Fruit fly (Drosophila melanogaster) whole organism, embryonic: Measurements from ENCODE around the gene dind.

Experiments
- CG10462 ChIP-seq: fragments of 200-800 bp; sonication (Bioruptor generic); optimal IDR thresholded peaks from 2 replicates; lab custom pipeline; 2016; ENCODE audit warnings: missing biosample characterization, missing genetic modification characterization
- CG11085 ChIP-seq: fragments of 200-800 bp; sonication (Bioruptor generic); IDR thresholded peaks from 2 replicates; pipeline ENCODE4 v1.3.6; 2022; ENCODE audit warnings: missing biosample characterization, missing genetic modification characterization
- CG11560 ChIP-seq: fragments of 200-800 bp; sonication (Bioruptor generic); IDR thresholded peaks from 3 replicates; pipeline ENCODE4 v1.3.6; 2022; ENCODE audit warnings: missing biosample characterization, missing genetic modification characterization
- CG11696 ChIP-seq: fragments of 200-800 bp; sonication (Bioruptor generic); IDR thresholded peaks from 2 replicates; pipeline ENCODE4 v1.3.6; 2022; ENCODE audit warnings: missing biosample characterization, missing genetic modification characterization
- CG18262 ChIP-seq: fragments of 200-800 bp; optimal IDR thresholded peaks from 3 replicates; lab custom pipeline; 2019; ENCODE audit warnings: missing biosample characterization, mild to moderate bottlenecking, missing genetic modification characterization, moderate library complexity
- CG31224 ChIP-seq: fragments of 200-800 bp; sonication (Bioruptor generic); IDR thresholded peaks from 2 replicates; pipeline ENCODE4 v1.3.6; 2022; ENCODE audit warnings: missing biosample characterization, missing genetic modification characterization
- CG4328 ChIP-seq: fragments of 200-800 bp; sonication (Bioruptor generic); optimal IDR thresholded peaks from 3 replicates; lab custom pipeline; 2017; ENCODE audit warnings: missing biosample characterization, missing genetic modification reagents, missing genetic modification characterization
- CG4360 ChIP-seq: fragments of 200-800 bp; sonication (Bioruptor generic); IDR thresholded peaks from 2 replicates; pipeline ENCODE4 v1.3.6; 2022; ENCODE audit warnings: missing biosample characterization, missing genetic modification characterization
- CG4617 ChIP-seq: fragments of 200-800 bp; sonication (Bioruptor generic); optimal IDR thresholded peaks from 3 replicates; lab custom pipeline; 2016; ENCODE audit warnings: missing biosample characterization, missing genetic modification characterization, borderline replicate concordance
- CG8089 ChIP-seq: fragments of 200-800 bp; sonication (Bioruptor generic); optimal IDR thresholded peaks from 3 replicates; lab custom pipeline; 2016; ENCODE audit warnings: missing biosample characterization, missing genetic modification characterization
- CrebB ChIP-seq: fragments of 200-800 bp; sonication (Bioruptor generic); optimal IDR thresholded peaks from 3 replicates; lab custom pipeline; 2018; ENCODE audit warnings: missing biosample characterization, mild to moderate bottlenecking, missing genetic modification characterization
- D ChIP-seq, 2 experiments: fragments of 200-800 bp in 1 of 2; fragments of >200 bp in 1 of 2; sonication (Bioruptor generic) in 1 of 2; optimal IDR thresholded peaks; 2 replicates in 1 of 2; 3 replicates in 1 of 2; lab custom pipeline; 2017; ENCODE audit warnings: mild to moderate bottlenecking in 1 of 2, missing biosample characterization in 1 of 2, missing genetic modification characterization in 1 of 2, missing genetic modification reagents in 1 of 2
- Dref ChIP-seq: fragments of 200-800 bp; sonication (Bioruptor generic); IDR thresholded peaks from 2 replicates; pipeline ENCODE4 v1.3.6; 2022; ENCODE audit warnings: missing biosample characterization, missing genetic modification characterization
- Ets65A ChIP-seq: fragments of 200-800 bp; sonication (Bioruptor generic); peaks from one replicate; lab custom pipeline; 2016; ENCODE audit warnings: missing biosample characterization, missing genetic modification characterization
- Fer1 ChIP-seq: fragments of 200-800 bp; sonication (Bioruptor generic); optimal IDR thresholded peaks from 2 replicates; lab custom pipeline; 2017; ENCODE audit warnings: missing biosample characterization, mild to moderate bottlenecking, missing genetic modification characterization
- Gug ChIP-seq: fragments of 200-800 bp; sonication (Bioruptor generic); IDR thresholded peaks from 4 replicates; pipeline ENCODE4 v1.3.6; 2022; ENCODE audit warnings: missing biosample characterization, missing genetic modification characterization
- HLH54F ChIP-seq: fragments of 200-800 bp; sonication (Bioruptor generic); optimal IDR thresholded peaks from 3 replicates; lab custom pipeline; 2016; ENCODE audit warnings: missing biosample characterization, missing genetic modification characterization
- Hmr ChIP-seq: fragments of 200-800 bp; sonication (Bioruptor generic); optimal IDR thresholded peaks from 3 replicates; lab custom pipeline; 2017; ENCODE audit warnings: mild to moderate bottlenecking, missing biosample characterization, missing genetic modification reagents, missing genetic modification characterization
- Lhr ChIP-seq: fragments of 200-800 bp; sonication (Bioruptor generic); optimal IDR thresholded peaks from 3 replicates; lab custom pipeline; 2017; ENCODE audit warnings: mild to moderate bottlenecking, missing biosample characterization, missing genetic modification reagents, missing genetic modification characterization
- Max ChIP-seq: fragments of 200-800 bp; sonication (Bioruptor generic); optimal IDR thresholded peaks from 2 replicates; lab custom pipeline; 2016; ENCODE audit warnings: missing biosample characterization, mild to moderate bottlenecking, missing genetic modification characterization
- Med ChIP-seq: fragments of 200-800 bp; sonication (Bioruptor generic); peaks from one replicate; lab custom pipeline; 2016; ENCODE audit warnings: missing biosample characterization, missing genetic modification characterization, mild to moderate bottlenecking, inconsistent platforms, moderate library complexity
- Nf-YC ChIP-seq: fragments of 200-800 bp; optimal IDR thresholded peaks from 3 replicates; lab custom pipeline; 2019; ENCODE audit warnings: missing biosample characterization, mild to moderate bottlenecking, missing genetic modification characterization, moderate library complexity
- Trl ChIP-seq, 3 experiments: fragments of >200 bp in 2 of 3; fragments of 200-800 bp in 1 of 3; sonication (Bioruptor generic) in 1 of 3; optimal IDR thresholded peaks; 2 replicates in 1 of 3; 3 replicates in 2 of 3; lab custom pipeline; 2016 to 2017; ENCODE audit warnings: missing biosample characterization in 1 of 3, missing genetic modification characterization in 1 of 3
- al ChIP-seq: fragments of 200-800 bp; sonication (Bioruptor generic); IDR thresholded peaks from 2 replicates; pipeline ENCODE4 v1.3.6; 2022; ENCODE audit warnings: missing biosample characterization, missing genetic modification characterization
- bab2 ChIP-seq: fragments of 200-800 bp; sonication (Bioruptor generic); optimal IDR thresholded peaks from 2 replicates; lab custom pipeline; 2016; ENCODE audit warnings: missing biosample characterization, missing genetic modification characterization
- chm ChIP-seq: fragments of 200-800 bp; sonication (Bioruptor generic); IDR thresholded peaks from 2 replicates; pipeline ENCODE4 v1.3.6; 2022; ENCODE audit warnings: missing biosample characterization, missing genetic modification characterization
- ci ChIP-seq: fragments of 200-800 bp; sonication (Bioruptor generic); IDR thresholded peaks from 3 replicates; pipeline ENCODE4 v1.3.6; 2022; ENCODE audit warnings: missing biosample characterization, missing genetic modification characterization
- danr ChIP-seq: fragments of 200-800 bp; sonication (Bioruptor generic); IDR thresholded peaks from 2 replicates; pipeline ENCODE4 v1.3.6; 2022; ENCODE audit warnings: missing biosample characterization, missing genetic modification characterization
- dpn ChIP-seq, 2 experiments: fragments of 200-800 bp; sonication (Bioruptor generic); optimal IDR thresholded peaks; 3 replicates each; lab custom pipeline; 2016; ENCODE audit warnings: missing biosample characterization in 2 of 2, missing genetic modification characterization in 2 of 2
- ems ChIP-seq: fragments of 200-800 bp; sonication (Bioruptor generic); optimal IDR thresholded peaks from 3 replicates; lab custom pipeline; 2016; ENCODE audit warnings: missing biosample characterization, missing genetic modification characterization
- ftz-f1 ChIP-seq: fragments of 200-800 bp; sonication (Bioruptor generic); optimal IDR thresholded peaks from 2 replicates; lab custom pipeline; 2016; ENCODE audit warnings: missing biosample characterization, missing genetic modification characterization
- grau ChIP-seq: fragments of 200-800 bp; optimal IDR thresholded peaks from 3 replicates; lab custom pipeline; 2019; ENCODE audit warnings: missing biosample characterization, mild to moderate bottlenecking, missing genetic modification characterization, moderate library complexity
- hkb ChIP-seq, 2 experiments: fragments of 200-800 bp in 1 of 2; fragments of >200 bp in 1 of 2; sonication (Bioruptor generic) in 1 of 2; IDR thresholded peaks in 1 of 2; optimal IDR thresholded peaks in 1 of 2; 2 replicates each; pipeline versions ENCODE4 v1.3.6 to Lab custom; 2017 to 2022; ENCODE audit warnings: missing biosample characterization in 1 of 2, missing genetic modification characterization in 1 of 2
- insv ChIP-seq, 2 experiments: fragments of 200-800 bp; sonication (Bioruptor generic); optimal IDR thresholded peaks; 3 replicates each; lab custom pipeline; 2016 to 2018; ENCODE audit warnings: missing biosample characterization in 2 of 2, missing genetic modification characterization in 2 of 2
- inv ChIP-seq: fragments of 200-800 bp; sonication (Bioruptor generic); IDR thresholded peaks from 2 replicates; pipeline ENCODE4 v1.3.6; 2022; ENCODE audit warnings: missing biosample characterization, missing genetic modification characterization; ENCODE audit not compliant: partially characterized antibody
- lbe ChIP-seq: fragments of 200-800 bp; sonication (Bioruptor generic); optimal IDR thresholded peaks from 2 replicates; lab custom pipeline; 2016; ENCODE audit warnings: missing biosample characterization, mild to moderate bottlenecking, missing genetic modification characterization
- lilli ChIP-seq: fragments of 200-800 bp; sonication (Bioruptor generic); optimal IDR thresholded peaks from 3 replicates; lab custom pipeline; 2016; ENCODE audit warnings: missing biosample characterization, missing genetic modification characterization
- mam ChIP-seq: fragments of 200-800 bp; sonication (Bioruptor generic); optimal IDR thresholded peaks from 3 replicates; lab custom pipeline; 2016; ENCODE audit warnings: missing biosample characterization, missing genetic modification characterization
- odd ChIP-seq: fragments of 200-800 bp; sonication (Bioruptor generic); optimal IDR thresholded peaks from 2 replicates; lab custom pipeline; 2017; ENCODE audit warnings: missing biosample characterization, mild to moderate bottlenecking, missing genetic modification characterization
- onecut ChIP-seq: fragments of 200-800 bp; sonication (Bioruptor generic); IDR thresholded peaks from 2 replicates; pipeline ENCODE4 v1.3.6; 2022; ENCODE audit warnings: missing biosample characterization, missing genetic modification characterization
- pfk ChIP-seq: fragments of 200-800 bp; sonication (Bioruptor generic); optimal IDR thresholded peaks from 2 replicates; lab custom pipeline; 2018; ENCODE audit warnings: missing biosample characterization, mild to moderate bottlenecking, missing genetic modification characterization, moderate library complexity
- tap ChIP-seq: fragments of 200-800 bp; optimal IDR thresholded peaks from 3 replicates; lab custom pipeline; 2019; ENCODE audit warnings: missing biosample characterization, mild to moderate bottlenecking, missing genetic modification characterization, moderate library complexity
- tll ChIP-seq, 2 experiments: fragments of 200-800 bp in 1 of 2; fragments of >200 bp in 1 of 2; sonication (Bioruptor generic) in 1 of 2; optimal IDR thresholded peaks; 2 replicates each; lab custom pipeline; 2017 to 2019; ENCODE audit warnings: missing biosample characterization in 2 of 2, missing genetic modification characterization in 2 of 2, mild to moderate bottlenecking in 1 of 2, moderate library complexity in 1 of 2
- twi ChIP-seq: fragments of 200-800 bp; optimal IDR thresholded peaks from 2 replicates; lab custom pipeline; 2019; ENCODE audit warnings: missing biosample characterization, mild to moderate bottlenecking, missing genetic modification characterization, moderate library complexity
- tx ChIP-seq: fragments of 200-800 bp; sonication (Bioruptor generic); optimal IDR thresholded peaks from 2 replicates; lab custom pipeline; 2016; ENCODE audit warnings: missing biosample characterization, missing genetic modification characterization
- usp ChIP-seq: fragments of >200 bp; optimal IDR thresholded peaks from 2 replicates; lab custom pipeline; 2017; ENCODE audit warnings: missing biosample characterization, missing genetic modification characterization
- zf30C ChIP-seq: fragments of 200-800 bp; sonication (Bioruptor generic); optimal IDR thresholded peaks from 3 replicates; lab custom pipeline; 2018; ENCODE audit warnings: missing biosample characterization, mild to moderate bottlenecking, missing genetic modification characterization

The dind gene

DNA sequence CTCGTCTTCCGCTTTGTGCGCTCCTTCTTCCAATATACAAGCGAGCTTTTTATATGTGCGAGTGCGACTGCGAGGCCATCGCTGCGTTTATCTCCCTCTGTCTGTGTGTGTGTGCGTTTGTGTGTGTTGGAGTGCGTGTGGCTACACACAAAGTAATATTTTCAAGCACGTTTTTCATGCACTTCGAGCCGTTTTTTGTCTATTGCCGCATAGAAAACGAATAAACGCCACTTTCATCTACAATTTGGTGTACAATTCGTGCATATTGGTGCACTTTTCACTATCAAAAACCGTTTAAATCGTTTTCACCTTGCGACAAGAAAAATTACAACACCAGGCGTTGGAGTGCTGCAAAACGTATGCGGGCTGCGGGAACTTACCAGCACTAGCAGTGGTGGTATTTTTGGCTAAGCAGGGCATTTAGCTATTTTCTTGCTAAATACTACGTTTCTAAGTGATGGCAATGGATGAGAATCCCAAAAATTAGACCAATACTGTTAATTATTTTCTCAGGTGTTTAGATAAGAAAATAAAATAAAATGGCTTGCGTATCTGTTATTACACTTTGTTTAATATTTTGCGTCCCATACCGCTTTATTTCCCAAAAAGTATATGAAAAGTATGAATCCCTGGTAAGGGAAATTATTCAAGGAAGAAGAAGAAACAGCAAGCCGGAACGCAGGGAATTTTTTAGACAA, 18.2 kb downstream of the dind start, which contains the start of the genes CG31224 and CstF64 (continued):
- TF ChIP-seq CG4328 (GFP tag; lab: Kevin White, UChicago): peak; percentile 68
- TF ChIP-seq Dref (GFP tag; lab: Robert Waterston, UW): peak; percentile 40
- peak; percentile 64 for TF ChIP-seq CG10462 (GFP tag; lab: Kevin White, UChicago)
- no peak for TF ChIP-seq tap (tag; lab: Kevin White, UChicago)
- TF ChIP-seq CG8089 (GFP tag; lab: Kevin White, UChicago): peak; percentile 65
- TF ChIP-seq CG31224 (GFP tag; lab: Robert Waterston, UW): peak; percentile 91
- TF ChIP-seq chm (GFP tag; lab: Robert Waterston, UW): peak; percentile 80
- peak; percentile 80 for TF ChIP-seq hkb (optimal IDR thresholded peaks at IDR 0.05; lab: Kevin White, UChicago)
- peak; percentile 76 for TF ChIP-seq hkb (GFP tag; IDR thresholded peaks at IDR 0.05; lab: Robert Waterston, UW)
- peak; percentile 92 for TF ChIP-seq lilli (GFP tag; lab: Kevin White, UChicago)
- peak; percentile 89 for TF ChIP-seq Hmr (GFP tag; lab: Kevin White, UChicago)
- peak; percentile 93 for TF ChIP-seq mam (GFP tag; lab: Kevin White, UChicago)
- TF ChIP-seq Nf-YC (tag; lab: Kevin White, UChicago): no peak
- no peak for TF ChIP-seq inv
- TF ChIP-seq lbe (GFP tag; lab: Kevin White, UChicago): peak; percentile 57
- peak; percentile 80 for TF ChIP-seq CG11085 (GFP tag; lab: Robert Waterston, UW)
- TF ChIP-seq insv (GFP tag; optimal IDR thresholded peaks at IDR 0.05; lab: Kevin White, UChicago): peak in 1 of 2 experiments; percentile 49
- no peak; the same call in 1 of the 2 replicates for TF ChIP-seq danr (GFP tag; lab: Robert Waterston, UW)
- peak; percentile 54; the same call in 2 of the 3 replicates for TF ChIP-seq CG11560 (tag; lab: Robert Waterston, UW)
- TF ChIP-seq CG18262 (tag; lab: Kevin White, UChicago): peak; percentile 81
- peak; percentile 89 for TF ChIP-seq ftz-f1 (GFP tag; lab: Kevin White, UChicago)
- TF ChIP-seq twi (tag; lab: Kevin White, UChicago): peak; percentile 67
- peak; percentile 38 for TF ChIP-seq CrebB (tag; lab: Kevin White, UChicago)

DNA sequence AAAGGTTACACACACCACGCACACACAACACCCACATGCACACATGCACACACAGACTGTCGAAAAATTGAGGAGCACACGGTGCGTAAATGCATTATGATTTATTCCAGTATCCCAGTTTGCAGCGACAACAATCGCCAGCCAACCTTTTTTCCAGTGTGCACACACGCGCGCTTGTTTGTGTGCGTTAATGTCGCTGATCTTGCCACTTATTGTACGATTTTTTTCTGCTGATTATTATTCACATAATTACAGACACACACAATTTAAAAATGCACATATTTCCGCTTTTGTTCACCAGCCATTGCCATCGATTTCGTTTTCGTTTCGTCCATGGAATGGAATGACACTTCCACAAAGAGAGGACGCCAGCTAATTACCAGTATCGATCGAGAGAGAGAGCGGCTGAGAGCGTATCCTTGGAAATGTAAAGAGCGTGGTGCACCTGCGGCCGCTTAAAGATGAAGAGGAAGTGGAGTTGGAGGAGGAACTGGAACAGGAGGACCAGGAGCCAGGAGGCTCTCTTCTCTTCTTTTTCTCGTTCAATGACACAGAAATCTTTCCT, 18.9 kb downstream of the dind start:
- TF ChIP-seq CG4617: no peak
- no peak for TF ChIP-seq usp
- no peak for TF ChIP-seq CG4360 (GFP tag; lab: Robert Waterston, UW)
- no peak for TF ChIP-seq Med
- TF ChIP-seq Ets65A (GFP tag; lab: Kevin White, UChicago): peak; percentile 72
- TF ChIP-seq HLH54F (GFP tag; lab: Kevin White, UChicago): no peak
- peak; percentile 78 for TF ChIP-seq onecut (GFP tag; lab: Robert Waterston, UW)
- no peak for TF ChIP-seq Fer1 (GFP tag; lab: Kevin White, UChicago)
- TF ChIP-seq grau (tag; lab: Kevin White, UChicago): no peak
- TF ChIP-seq odd (GFP tag; lab: Kevin White, UChicago): no peak
- TF ChIP-seq pfk (GFP tag; lab: Kevin White, UChicago): no peak
- no peak for TF ChIP-seq al (GFP tag; lab: Robert Waterston, UW)
- no peak for TF ChIP-seq Gug (GFP tag; lab: Robert Waterston, UW)
- peak; percentile 48 for TF ChIP-seq zf30C (GFP tag; lab: Kevin White, UChicago)
- 0 out of 3 replicates have a peak, but pooled peaks have one; percentile 34 for TF ChIP-seq ci
- TF ChIP-seq ems: no peak
- no peak for TF ChIP-seq dpn (GFP tag; optimal IDR thresholded peaks at IDR 0.05; lab: Kevin White, UChicago)
- TF ChIP-seq Trl (optimal IDR thresholded peaks at IDR 0.05; lab: Kevin White, UChicago): peak; percentile 73 to 78
- no peak for TF ChIP-seq Trl (GFP tag; optimal IDR thresholded peaks at IDR 0.05; lab: Kevin White, UChicago)
- no peak for TF ChIP-seq bab2 (GFP tag; lab: Kevin White, UChicago)
- no peak for TF ChIP-seq tll (GFP tag; optimal IDR thresholded peaks at IDR 0.05; lab: Kevin White, UChicago)
- 0 out of 2 replicates have a peak, but pooled peaks have one; percentile 7 for TF ChIP-seq CG11696 (GFP tag; lab: Robert Waterston, UW)
- TF ChIP-seq tx: no peak
- TF ChIP-seq Max (GFP tag; lab: Kevin White, UChicago): no peak
- no peak for TF ChIP-seq Lhr (GFP tag; lab: Kevin White, UChicago)
- TF ChIP-seq D (optimal IDR thresholded peaks at IDR 0.05; lab: Kevin White, UChicago): peak; percentile 4
- TF ChIP-seq D (GFP tag; optimal IDR thresholded peaks at IDR 0.05; lab: Kevin White, UChicago): no peak
